Worm (Caenorhabditis elegans): ENCODE results near the gene C06G1.1.
A peak's percentile ranks its signal among the peaks of the same experiment; 100 is the strongest.

The C06G1.1 gene

ce11 chrX:16667515-16667914 is 34.4 kb downstream of the C06G1.1 start:
- no peak for TF ChIP-seq tab-1 (GFP tag; IDR thresholded peaks at IDR 0.05)
- no peak for TF ChIP-seq ztf-29 (GFP tag; IDR thresholded peaks at IDR 0.05)
- TF ChIP-seq ref-1 (GFP tag; conservative IDR thresholded peaks at IDR 0.05): no peak
- TF ChIP-seq T22C8.4 (GFP tag; IDR thresholded peaks at IDR 0.05): no peak
- no peak for TF ChIP-seq klf-2 (GFP tag; conservative IDR thresholded peaks at IDR 0.05)
- no peak for TF ChIP-seq med-1 (GFP tag; optimal IDR thresholded peaks at IDR 0.05; ENCODE audit: insufficient read depth)
- TF ChIP-seq cog-1 (tag; optimal IDR thresholded peaks at IDR 0.05): no peak
- TF ChIP-seq flt-1 (GFP tag; IDR thresholded peaks at IDR 0.05): no peak
- TF ChIP-seq ztf-23 (GFP tag; IDR thresholded peaks at IDR 0.05): no peak

- TF ChIP-seq T22C8.4 (GFP tag; IDR thresholded peaks at IDR 0.05) (no peak), ztf-23 (GFP tag; IDR thresholded peaks at IDR 0.05) (no peak), klf-2 (GFP tag; conservative IDR thresholded peaks at IDR 0.05) (no peak), ztf-29 (GFP tag; IDR thresholded peaks at IDR 0.05) (no peak), flt-1 (GFP tag; IDR thresholded peaks at IDR 0.05) (no peak), tab-1 (GFP tag; IDR thresholded peaks at IDR 0.05) (no peak), med-1 (GFP tag; optimal IDR thresholded peaks at IDR 0.05; ENCODE audit: insufficient read depth) (no peak), ref-1 (GFP tag; conservative IDR thresholded peaks at IDR 0.05) (no peak), cog-1 (tag; optimal IDR thresholded peaks at IDR 0.05) (no peak)
Measured at ce11 chrX:16669106-16669505, 36.0 kb downstream of the C06G1.1 start.

- TF ChIP-seq flt-1 (GFP tag; IDR thresholded peaks at IDR 0.05) (peak; percentile 56; the same call in 1 of the 2 replicates), tab-1 (GFP tag; IDR thresholded peaks at IDR 0.05) (no peak)
Measured at ce11 chrX:16671234-16671633, 38.1 kb downstream of the C06G1.1 start.

ce11 chrX:16672661-16673060 is 39.5 kb downstream of the C06G1.1 start:
- TF ChIP-seq ztf-23 (GFP tag; IDR thresholded peaks at IDR 0.05) (no peak), klf-2 (GFP tag; conservative IDR thresholded peaks at IDR 0.05) (no peak), ztf-29 (GFP tag; IDR thresholded peaks at IDR 0.05) (no peak), T22C8.4 (GFP tag; IDR thresholded peaks at IDR 0.05) (no peak), flt-1 (GFP tag; IDR thresholded peaks at IDR 0.05) (no peak), ref-1 (GFP tag; conservative IDR thresholded peaks at IDR 0.05) (no peak), med-1 (GFP tag; optimal IDR thresholded peaks at IDR 0.05; ENCODE audit: insufficient read depth) (no peak), cog-1 (tag; optimal IDR thresholded peaks at IDR 0.05) (no peak), tab-1 (GFP tag; IDR thresholded peaks at IDR 0.05) (no peak)

- TF ChIP-seq T22C8.4 (GFP tag; IDR thresholded peaks at IDR 0.05): no peak
- TF ChIP-seq ref-1 (GFP tag; conservative IDR thresholded peaks at IDR 0.05): no peak
- no peak for TF ChIP-seq med-1 (GFP tag; optimal IDR thresholded peaks at IDR 0.05; ENCODE audit: insufficient read depth)
Measured at ce11 chrX:16674632-16675031, 41.5 kb downstream of the C06G1.1 start, which contains the start of gene tag-343. Gene tag-343, minus strand, starts transcription at chrX:16674732.

- TF ChIP-seq ztf-23 (GFP tag; IDR thresholded peaks at IDR 0.05) (no peak), med-1 (GFP tag; optimal IDR thresholded peaks at IDR 0.05; ENCODE audit: insufficient read depth) (no peak), ref-1 (GFP tag; conservative IDR thresholded peaks at IDR 0.05) (no peak), T22C8.4 (GFP tag; IDR thresholded peaks at IDR 0.05) (no peak), tab-1 (GFP tag; IDR thresholded peaks at IDR 0.05) (no peak), flt-1 (GFP tag; IDR thresholded peaks at IDR 0.05) (no peak), cog-1 (tag; optimal IDR thresholded peaks at IDR 0.05) (no peak), ztf-29 (GFP tag; IDR thresholded peaks at IDR 0.05) (no peak), klf-2 (GFP tag; conservative IDR thresholded peaks at IDR 0.05) (no peak)
Measured at ce11 chrX:16675712-16676111, 42.6 kb downstream of the C06G1.1 start.

- TF ChIP-seq cog-1 (tag; optimal IDR thresholded peaks at IDR 0.05) (no peak), flt-1 (GFP tag; IDR thresholded peaks at IDR 0.05) (no peak), ref-1 (GFP tag; conservative IDR thresholded peaks at IDR 0.05) (no peak), tab-1 (GFP tag; IDR thresholded peaks at IDR 0.05) (no peak), med-1 (GFP tag; optimal IDR thresholded peaks at IDR 0.05; ENCODE audit: insufficient read depth) (no peak), klf-2 (GFP tag; conservative IDR thresholded peaks at IDR 0.05) (no peak), ztf-29 (GFP tag; IDR thresholded peaks at IDR 0.05) (no peak), ztf-23 (GFP tag; IDR thresholded peaks at IDR 0.05) (no peak), T22C8.4 (GFP tag; IDR thresholded peaks at IDR 0.05) (no peak)
Measured at ce11 chrX:16677672-16678071, 44.5 kb downstream of the C06G1.1 start, which contains the start of gene F22H10.3. Gene F22H10.3, minus strand, starts transcription at chrX:16677707.

- TF ChIP-seq ref-1 (GFP tag; conservative IDR thresholded peaks at IDR 0.05) (no peak), T22C8.4 (GFP tag; IDR thresholded peaks at IDR 0.05) (no peak), cog-1 (tag; optimal IDR thresholded peaks at IDR 0.05) (no peak), klf-2 (GFP tag; conservative IDR thresholded peaks at IDR 0.05) (no peak)
Measured at ce11 chrX:16678097-16678496, 44.9 kb downstream of the C06G1.1 start.

- TF ChIP-seq ztf-23 (GFP tag; IDR thresholded peaks at IDR 0.05): no peak
- TF ChIP-seq T22C8.4 (GFP tag; IDR thresholded peaks at IDR 0.05): no peak
- no peak for TF ChIP-seq ztf-29 (GFP tag; IDR thresholded peaks at IDR 0.05)
- TF ChIP-seq med-1 (GFP tag; optimal IDR thresholded peaks at IDR 0.05; ENCODE audit: insufficient read depth): no peak
- no peak for TF ChIP-seq flt-1 (GFP tag; IDR thresholded peaks at IDR 0.05)
- no peak for TF ChIP-seq tab-1 (GFP tag; IDR thresholded peaks at IDR 0.05)
- no peak for TF ChIP-seq klf-2 (GFP tag; conservative IDR thresholded peaks at IDR 0.05)
- no peak for TF ChIP-seq cog-1 (tag; optimal IDR thresholded peaks at IDR 0.05)
- TF ChIP-seq ref-1 (GFP tag; conservative IDR thresholded peaks at IDR 0.05): no peak
Measured at ce11 chrX:16679117-16679590, 46.0 kb downstream of the C06G1.1 start, which contains the start of gene F22H10.2. Gene F22H10.2, plus strand, starts transcription at chrX:16679540.

- TF ChIP-seq ztf-23 (GFP tag; IDR thresholded peaks at IDR 0.05): peak; percentile 75; the same call in 1 of the 2 replicates
- peak; percentile 75 for TF ChIP-seq klf-2 (GFP tag; conservative IDR thresholded peaks at IDR 0.05)
- TF ChIP-seq tab-1 (GFP tag; IDR thresholded peaks at IDR 0.05): peak; percentile 33; the same call in 1 of the 2 replicates
- peak; percentile 89 for TF ChIP-seq flt-1 (GFP tag; IDR thresholded peaks at IDR 0.05)
- TF ChIP-seq cog-1 (tag; optimal IDR thresholded peaks at IDR 0.05): peak; percentile 95
- no peak for TF ChIP-seq med-1 (GFP tag; optimal IDR thresholded peaks at IDR 0.05; ENCODE audit: insufficient read depth)
- TF ChIP-seq ztf-29 (GFP tag; IDR thresholded peaks at IDR 0.05): peak; percentile 57; the same call in 1 of the 2 replicates
- TF ChIP-seq ref-1 (GFP tag; conservative IDR thresholded peaks at IDR 0.05): peak; percentile 47; the same call in 1 of the 2 replicates
- TF ChIP-seq T22C8.4 (GFP tag; IDR thresholded peaks at IDR 0.05): peak; percentile 98
Measured at ce11 chrX:16681910-16682493, 48.9 kb downstream of the C06G1.1 start.
